Fruit fly (Drosophila melanogaster): ENCODE measurements around the gene CG5973.

DNA sequence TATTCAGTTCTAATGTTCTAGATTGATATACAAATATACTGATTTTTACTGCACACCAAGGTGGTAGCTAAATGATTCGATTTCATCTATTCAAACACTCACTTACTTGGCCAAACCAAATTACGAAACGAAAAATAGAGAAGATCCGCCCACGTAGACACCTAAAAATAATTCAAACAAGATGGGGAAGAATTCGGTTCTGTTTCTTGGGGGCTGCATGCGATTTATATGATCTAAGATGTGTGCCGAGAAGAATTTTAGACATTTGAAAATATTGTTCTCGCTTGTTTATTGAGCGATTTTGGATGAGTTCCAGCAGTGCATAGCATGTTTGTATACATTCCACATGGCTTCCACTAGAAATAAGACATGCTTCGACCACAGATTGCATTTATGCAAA lies 29.7 kb upstream of the CG5973 start:
- TF ChIP-seq CG8478 (optimal IDR thresholded peaks at IDR 0.05) (no peak), CTCF (optimal IDR thresholded peaks at IDR 0.05) (no peak)

Data from S2 (cell line).